Fruit fly (Drosophila melanogaster): ENCODE results near the gene Hsc70-1.

Gene Hsc70-1

DNA sequence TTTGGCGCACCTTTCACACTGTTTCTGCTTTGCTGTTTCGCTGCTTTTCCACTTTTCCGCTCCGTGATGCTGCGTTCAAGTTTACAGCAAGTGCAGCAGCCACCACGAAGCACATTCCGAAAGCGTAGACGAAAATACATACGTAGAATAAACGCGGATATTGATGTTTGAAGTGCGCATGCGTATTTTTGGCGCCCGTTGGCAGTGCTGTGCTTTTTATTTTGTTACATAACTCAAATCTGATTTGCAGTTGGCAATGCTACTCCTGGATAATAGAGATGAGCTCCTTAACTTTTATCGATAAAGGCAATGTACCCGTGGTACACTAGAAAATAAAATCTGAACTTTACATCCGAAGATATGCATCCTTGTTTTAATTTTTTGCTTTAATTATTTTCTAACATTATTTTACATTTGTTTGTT lies 32.9 kb downstream of the Hsc70-1 start (continued):
- TF ChIP-seq Sry-δ (GFP tag; optimal IDR thresholded peaks at IDR 0.05) (peak; percentile 73), CG14441 (GFP tag; IDR thresholded peaks at IDR 0.05) (no peak), CG6272 (GFP tag; IDR thresholded peaks at IDR 0.05) (no peak), caup (GFP tag; optimal IDR thresholded peaks at IDR 0.05; ENCODE audit: severe bottlenecking) (no peak), CG12391 (tag; optimal IDR thresholded peaks at IDR 0.05) (no peak), CG4424 (GFP tag; optimal IDR thresholded peaks at IDR 0.05) (no peak), Hr78 (GFP tag; optimal IDR thresholded peaks at IDR 0.05) (no peak), dm (GFP tag; optimal IDR thresholded peaks at IDR 0.05) (no peak), CG10959 (GFP tag; IDR thresholded peaks at IDR 0.05) (no peak), ftz-f1 (GFP tag; optimal IDR thresholded peaks at IDR 0.05) (no peak), Usf (GFP tag; optimal IDR thresholded peaks at IDR 0.05) (no peak), Fer1 (GFP tag; optimal IDR thresholded peaks at IDR 0.05) (no peak), Lpt (GFP tag; optimal IDR thresholded peaks at IDR 0.05) (no peak), fu2 (GFP tag; optimal IDR thresholded peaks at IDR 0.05) (no peak), CG18599 (GFP tag; optimal IDR thresholded peaks at IDR 0.05) (no peak), ind (GFP tag; optimal IDR thresholded peaks at IDR 0.05) (no peak), abd-A (tag; optimal IDR thresholded peaks at IDR 0.05) (no peak), CG16863 (GFP tag; optimal IDR thresholded peaks at IDR 0.05) (no peak), bbx (GFP tag; IDR thresholded peaks at IDR 0.05; ENCODE audit: partially characterized antibody) (no peak), CG11456 (GFP tag; IDR thresholded peaks at IDR 0.05) (no peak), en (GFP tag; optimal IDR thresholded peaks at IDR 0.05) (no peak), shn (GFP tag; optimal IDR thresholded peaks at IDR 0.05) (no peak), p53 (GFP tag; optimal IDR thresholded peaks at IDR 0.05) (no peak), CG5180 (GFP tag; optimal IDR thresholded peaks at IDR 0.05) (no peak), CG9215 (GFP tag; IDR thresholded peaks at IDR 0.05) (peak; percentile 95), vnd (GFP tag; IDR thresholded peaks at IDR 0.05; ENCODE audit: partially characterized antibody) (no peak), Sry-β (GFP tag; optimal IDR thresholded peaks at IDR 0.05) (no peak), ewg (GFP tag; optimal IDR thresholded peaks at IDR 0.05) (peak; percentile 94), CG8924 (tag; optimal IDR thresholded peaks at IDR 0.05) (peak; percentile 26), CG12104 (GFP tag; optimal IDR thresholded peaks at IDR 0.05) (no peak), CG7928 (GFP tag; optimal IDR thresholded peaks at IDR 0.05) (no peak), CG34376 (GFP tag; optimal IDR thresholded peaks at IDR 0.05) (peak; percentile 7), Poxn (GFP tag; IDR thresholded peaks at IDR 0.05) (no peak), Camta (GFP tag; optimal IDR thresholded peaks at IDR 0.05) (no peak), CG10321 (GFP tag; IDR thresholded peaks at IDR 0.05) (no peak), CG8290 (GFP tag; optimal IDR thresholded peaks at IDR 0.05) (no peak), CG8290 (tag; optimal IDR thresholded peaks at IDR 0.05) (no peak), YL-1 (GFP tag; optimal IDR thresholded peaks at IDR 0.05) (peak; percentile 66), BEAF-32 (GFP tag; optimal IDR thresholded peaks at IDR 0.05) (peak; percentile 23), MBD-R2 (GFP tag; IDR thresholded peaks at IDR 0.05) (no peak), CG31441 (GFP tag; IDR thresholded peaks at IDR 0.05) (no peak), amos (GFP tag; IDR thresholded peaks at IDR 0.05; ENCODE audit: partially characterized antibody) (no peak; the same call in 1 of the 2 replicates), CG11504 (tag; optimal IDR thresholded peaks at IDR 0.05) (no peak), Optix (GFP tag; IDR thresholded peaks at IDR 0.05) (no peak), Oli (tag; optimal IDR thresholded peaks at IDR 0.05) (no peak), jumu (GFP tag; optimal IDR thresholded peaks at IDR 0.05) (no peak), CG6175 (GFP tag; IDR thresholded peaks at IDR 0.05) (no peak), peb (GFP tag; IDR thresholded peaks at IDR 0.05) (no peak), CG18476 (GFP tag; optimal IDR thresholded peaks at IDR 0.05) (no peak), dysf (GFP tag; IDR thresholded peaks at IDR 0.05) (no peak), CG6791 (GFP tag; IDR thresholded peaks at IDR 0.05; ENCODE audit: partially characterized antibody) (no peak), Ets97D (GFP tag; optimal IDR thresholded peaks at IDR 0.05) (no peak)

Measured in whole organism, embryonic.